Fruit fly (Drosophila melanogaster): ENCODE data around the gene CG8993.

CG8993 gene

dm6 chr3L:2417399-2418040 is 45.5 kb downstream of the CG8993 start (continued):
- TF ChIP-seq Sox102F (GFP tag; optimal IDR thresholded peaks at IDR 0.05): peak; percentile 81
- TF ChIP-seq CG1621 (tag; optimal IDR thresholded peaks at IDR 0.05): peak; percentile 80
- TF ChIP-seq acj6 (GFP tag; optimal IDR thresholded peaks at IDR 0.05): peak; percentile 96
- TF ChIP-seq eg (GFP tag; IDR thresholded peaks at IDR 0.05): peak; percentile 73
- TF ChIP-seq Hr38 (GFP tag; optimal IDR thresholded peaks at IDR 0.05): no peak
- TF ChIP-seq topi (GFP tag; optimal IDR thresholded peaks at IDR 0.05): peak; percentile 90
- peak; percentile 94 for TF ChIP-seq CG8119 (GFP tag; IDR thresholded peaks at IDR 0.05)
- TF ChIP-seq Sox15 (GFP tag; optimal IDR thresholded peaks at IDR 0.05): peak; percentile 94
- TF ChIP-seq vri (GFP tag; optimal IDR thresholded peaks at IDR 0.05): peak; percentile 66
- TF ChIP-seq CG6163 (GFP tag; IDR thresholded peaks at IDR 0.05): peak; percentile 77
- TF ChIP-seq CG32006 (GFP tag; optimal IDR thresholded peaks at IDR 0.05): peak; percentile 97
- peak; percentile 80 for TF ChIP-seq Hr39 (GFP tag; optimal IDR thresholded peaks at IDR 0.05)
- peak; percentile 12 for TF ChIP-seq fd85E (GFP tag; optimal IDR thresholded peaks at IDR 0.05)
- peak; percentile 95 for TF ChIP-seq esn (GFP tag; optimal IDR thresholded peaks at IDR 0.05)
- TF ChIP-seq svp (GFP tag): peak; percentile 95
- peak; percentile 95 for TF ChIP-seq CG3919 (GFP tag; optimal IDR thresholded peaks at IDR 0.05)
- peak; percentile 92 for TF ChIP-seq CG6854 (GFP tag; optimal IDR thresholded peaks at IDR 0.05)
- TF ChIP-seq Gug (GFP tag; IDR thresholded peaks at IDR 0.05): peak; percentile 80
- TF ChIP-seq dac (GFP tag; optimal IDR thresholded peaks at IDR 0.05): peak; percentile 82
- peak; percentile 93 for TF ChIP-seq Eip75B (GFP tag; optimal IDR thresholded peaks at IDR 0.05)
- TF ChIP-seq Eip78C (GFP tag): peak; percentile 98
- peak; percentile 60 for TF ChIP-seq fkh (GFP tag; optimal IDR thresholded peaks at IDR 0.05)
- peak; percentile 69 for TF ChIP-seq CG11294 (GFP tag; IDR thresholded peaks at IDR 0.05)
- TF ChIP-seq CG9139 (GFP tag; optimal IDR thresholded peaks at IDR 0.05): peak; percentile 95

dm6 chr3L:2418769-2419168 is 46.8 kb downstream of the CG8993 start:
- TF ChIP-seq Blimp-1 (GFP tag; optimal IDR thresholded peaks at IDR 0.05) (peak; percentile 84), Sox14 (GFP tag; optimal IDR thresholded peaks at IDR 0.05) (peak; percentile 88), CG6276 (GFP tag; optimal IDR thresholded peaks at IDR 0.05) (peak; percentile 75), CG4318 (GFP tag; optimal IDR thresholded peaks at IDR 0.05) (peak; percentile 2), Lpt (GFP tag; optimal IDR thresholded peaks at IDR 0.05) (peak; percentile 63), CG31627 (GFP tag; optimal IDR thresholded peaks at IDR 0.05) (peak; percentile 87), vri (GFP tag; optimal IDR thresholded peaks at IDR 0.05) (peak; percentile 66), spab (GFP tag; optimal IDR thresholded peaks at IDR 0.05) (peak; percentile 90), Smox (GFP tag; optimal IDR thresholded peaks at IDR 0.05) (peak; percentile 83), fd59A (GFP tag; optimal IDR thresholded peaks at IDR 0.05) (peak; percentile 82), Hr39 (GFP tag; optimal IDR thresholded peaks at IDR 0.05) (peak; percentile 84), Eip75B (GFP tag; optimal IDR thresholded peaks at IDR 0.05) (peak; percentile 90), CG3919 (GFP tag; optimal IDR thresholded peaks at IDR 0.05) (peak; percentile 95), achi (GFP tag; optimal IDR thresholded peaks at IDR 0.05) (peak; percentile 77), CG16779 (tag; optimal IDR thresholded peaks at IDR 0.05) (peak; percentile 50), fkh (GFP tag; optimal IDR thresholded peaks at IDR 0.05) (no peak), CG34406 (GFP tag; optimal IDR thresholded peaks at IDR 0.05) (peak; percentile 81), dac (GFP tag; optimal IDR thresholded peaks at IDR 0.05) (no peak), acj6 (GFP tag; optimal IDR thresholded peaks at IDR 0.05) (peak; percentile 80), net (GFP tag; optimal IDR thresholded peaks at IDR 0.05) (peak; percentile 78), Gug (GFP tag; IDR thresholded peaks at IDR 0.05) (peak; percentile 81), Eip78C (GFP tag) (peak; percentile 99), eg (GFP tag; IDR thresholded peaks at IDR 0.05) (peak; percentile 89), lz (GFP tag; optimal IDR thresholded peaks at IDR 0.05) (peak; percentile 80), CG11902 (GFP tag; optimal IDR thresholded peaks at IDR 0.05) (peak; percentile 93), dsx (GFP tag; optimal IDR thresholded peaks at IDR 0.05; ENCODE audit: poor library complexity, severe bottlenecking) (peak; percentile 90), OdsH (GFP tag; optimal IDR thresholded peaks at IDR 0.05) (peak; percentile 76), CG15336 (GFP tag; IDR thresholded peaks at IDR 0.05) (peak; percentile 90), salr (GFP tag; optimal IDR thresholded peaks at IDR 0.05) (peak; percentile 52 to 67), Eip93F (GFP tag; optimal IDR thresholded peaks at IDR 0.05) (peak; percentile 31), Ets96B (tag; optimal IDR thresholded peaks at IDR 0.05) (peak; percentile 95), Sox102F (GFP tag; optimal IDR thresholded peaks at IDR 0.05) (peak; percentile 82), CG10631 (GFP tag; optimal IDR thresholded peaks at IDR 0.05) (peak; percentile 75), CG6808 (GFP tag; optimal IDR thresholded peaks at IDR 0.05) (peak; percentile 90), CG3032 (tag; optimal IDR thresholded peaks at IDR 0.05) (peak; percentile 80), Sox15 (GFP tag; optimal IDR thresholded peaks at IDR 0.05) (peak; percentile 60), CG9139 (GFP tag; optimal IDR thresholded peaks at IDR 0.05) (peak; percentile 91)

Data from whole organism, prepupa.